Worm (Caenorhabditis elegans): ENCODE measurements around the gene nsph-4.3.

DNA sequence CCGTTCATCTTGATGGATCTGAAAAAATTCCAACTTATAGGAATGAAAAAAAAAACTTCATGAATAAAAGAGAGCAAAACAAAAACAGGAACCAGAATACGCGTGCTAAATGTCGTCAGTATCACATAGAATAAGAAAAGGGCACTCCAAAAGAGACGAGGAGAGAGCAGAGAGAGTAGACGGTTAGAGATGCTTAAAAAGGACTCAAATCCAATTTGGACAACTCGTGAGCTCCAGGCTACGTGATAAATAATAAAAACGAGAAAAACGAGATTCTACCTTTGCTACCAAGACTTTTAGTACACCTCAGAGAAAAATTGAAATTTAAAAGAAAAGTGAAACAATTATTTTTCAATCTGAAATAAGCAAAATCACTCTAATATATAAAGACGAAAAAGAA is 34.0 kb upstream of the nsph-4.3 start, which contains the start of gene upp-1:
- TF ChIP-seq cog-1 (tag; optimal IDR thresholded peaks at IDR 0.05) (no peak), med-1 (GFP tag; optimal IDR thresholded peaks at IDR 0.05; ENCODE audit: insufficient read depth) (no peak), klf-2 (GFP tag; conservative IDR thresholded peaks at IDR 0.05) (no peak), tab-1 (GFP tag; IDR thresholded peaks at IDR 0.05) (no peak), flt-1 (GFP tag; IDR thresholded peaks at IDR 0.05) (no peak), ztf-23 (GFP tag; IDR thresholded peaks at IDR 0.05) (no peak), ztf-29 (GFP tag; IDR thresholded peaks at IDR 0.05) (no peak)
